Worm (Caenorhabditis elegans) whole organism, midembryonic: ENCODE results near the gene pmpl-1.

ENCODE experiments used
- T22C8.4 ChIP-seq: fragments of 200-800 bp; sonication (Bioruptor generic); IDR thresholded peaks from 2 replicates; pipeline ENCODE4 v1.3.6; 2022; ENCODE audit warnings: missing genetic modification characterization, missing compliant biosample characterization
- cog-1 ChIP-seq: sonication (generic microtip); optimal IDR thresholded peaks from 2 replicates; lab custom pipeline; 2016; ENCODE audit warnings: missing genetic modification characterization, missing compliant biosample characterization
- flt-1 ChIP-seq: fragments of 200-800 bp; sonication (Bioruptor generic); IDR thresholded peaks from 2 replicates; pipeline ENCODE4 v1.3.6; 2022; ENCODE audit warnings: missing genetic modification characterization, missing compliant biosample characterization
- klf-2 ChIP-seq: fragments of 200-800 bp; sonication (Bioruptor generic); conservative IDR thresholded peaks from 2 replicates; pipeline ENCODE4 v1.3.6; 2022; ENCODE audit warnings: missing genetic modification reagents, missing genetic modification characterization, missing compliant biosample characterization
- ref-1 ChIP-seq: fragments of 200-800 bp; sonication (Bioruptor generic); conservative IDR thresholded peaks from 2 replicates; pipeline ENCODE4 v1.3.6; 2022; ENCODE audit warnings: missing genetic modification reagents, missing genetic modification characterization, missing compliant biosample characterization
- ztf-29 ChIP-seq: fragments of 200-800 bp; sonication (Bioruptor generic); IDR thresholded peaks from 2 replicates; pipeline ENCODE4 v1.3.6; 2022; ENCODE audit warnings: missing genetic modification reagents, missing genetic modification characterization, missing compliant biosample characterization

DNA sequence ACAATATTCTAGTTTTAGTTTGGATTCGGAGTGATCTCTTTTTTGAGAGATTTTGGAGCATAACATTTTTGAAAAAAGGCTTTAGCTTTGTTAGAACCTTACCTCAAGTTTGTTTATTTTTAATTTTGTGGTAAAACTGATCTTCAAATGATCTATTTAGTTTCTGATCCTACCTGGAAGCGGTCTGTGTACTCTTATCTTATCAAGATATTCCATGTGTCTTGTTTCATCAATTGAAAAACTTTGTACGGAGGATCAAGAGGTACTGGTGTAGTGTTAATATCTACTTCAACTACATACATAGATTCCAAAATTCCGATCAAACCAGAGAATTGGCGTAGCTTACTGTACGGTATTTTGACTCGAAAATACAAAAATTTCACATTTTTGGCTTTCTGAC lies 32.1 kb upstream of the pmpl-1 start:
- TF ChIP-seq T22C8.4 (GFP tag; lab: Robert Waterston, UW): no peak
- no peak for TF ChIP-seq flt-1
- TF ChIP-seq cog-1 (tag; lab: Kevin White, UChicago): no peak
- TF ChIP-seq ztf-29 (GFP tag; lab: Robert Waterston, UW): no peak
- TF ChIP-seq ref-1 (GFP tag; lab: Robert Waterston, UW): no peak
- TF ChIP-seq klf-2 (GFP tag; lab: Robert Waterston, UW): no peak
